Fruit fly (Drosophila melanogaster): Measurements from ENCODE around the gene vri.
A peak's percentile ranks its signal among the peaks of the same experiment; 100 is the strongest.

The vri gene

DNA sequence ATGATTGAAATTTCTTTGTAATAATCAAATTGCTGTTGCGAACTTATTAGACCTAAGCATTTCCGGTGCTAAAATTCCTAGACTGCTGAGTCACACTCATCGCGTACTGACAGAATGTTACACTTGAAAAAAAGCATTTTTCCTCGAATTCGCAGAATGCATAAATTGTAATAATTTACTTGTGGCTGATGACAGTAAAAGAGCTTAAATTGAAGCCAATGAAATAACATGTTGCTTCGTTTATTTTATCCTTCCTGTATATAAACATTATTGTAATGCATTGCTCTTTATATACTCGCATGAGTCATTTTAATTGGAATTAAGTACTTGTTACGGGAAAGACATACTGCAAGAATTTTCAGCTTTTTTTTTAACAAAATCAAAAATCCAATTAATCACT lies 1.8 kb downstream of the vri start (continued):
- TF ChIP-seq dsx (GFP tag; optimal IDR thresholded peaks at IDR 0.05; ENCODE audit: poor library complexity, severe bottlenecking) (no peak), CG6808 (GFP tag; optimal IDR thresholded peaks at IDR 0.05) (no peak), net (GFP tag; optimal IDR thresholded peaks at IDR 0.05) (no peak), CG6854 (GFP tag; optimal IDR thresholded peaks at IDR 0.05) (no peak), lz (GFP tag; optimal IDR thresholded peaks at IDR 0.05) (peak; percentile 27), CG16779 (tag; optimal IDR thresholded peaks at IDR 0.05) (no peak), vri (GFP tag; optimal IDR thresholded peaks at IDR 0.05) (no peak), Blimp-1 (GFP tag; optimal IDR thresholded peaks at IDR 0.05) (no peak), CG31627 (GFP tag; optimal IDR thresholded peaks at IDR 0.05) (peak; percentile 38), ss (GFP tag; optimal IDR thresholded peaks at IDR 0.05) (no peak), salr (GFP tag; optimal IDR thresholded peaks at IDR 0.05) (no peak), fd59A (GFP tag; optimal IDR thresholded peaks at IDR 0.05) (no peak), dac (GFP tag; optimal IDR thresholded peaks at IDR 0.05) (no peak), Hr4 (GFP tag; optimal IDR thresholded peaks at IDR 0.05) (no peak), CG32006 (GFP tag; optimal IDR thresholded peaks at IDR 0.05) (no peak), Ets21C (GFP tag; optimal IDR thresholded peaks at IDR 0.05) (no peak)

DNA sequence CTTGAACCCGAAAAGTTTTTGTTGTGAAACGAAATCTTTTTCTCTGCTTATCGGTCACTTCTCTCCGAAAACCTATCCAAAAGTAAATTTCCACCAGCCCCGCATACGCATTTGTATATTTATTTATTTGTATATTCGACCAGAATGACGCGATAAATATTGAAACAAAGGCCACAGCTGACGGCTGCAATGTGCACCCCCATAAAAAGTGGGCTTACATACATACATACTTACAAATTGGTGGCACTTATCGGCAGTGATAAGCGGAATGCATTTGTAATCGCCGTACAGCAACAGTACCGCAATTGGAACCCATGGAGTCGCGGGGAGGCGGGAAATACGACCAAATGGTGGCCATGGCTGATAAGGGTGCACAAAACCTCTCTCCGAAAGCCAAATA lies 2.5 kb downstream of the vri start:
- no peak for TF ChIP-seq Hr38 (GFP tag; optimal IDR thresholded peaks at IDR 0.05)
- TF ChIP-seq Hr39 (GFP tag; optimal IDR thresholded peaks at IDR 0.05): no peak
- no peak for TF ChIP-seq CG6276 (GFP tag; optimal IDR thresholded peaks at IDR 0.05)
- TF ChIP-seq eg (GFP tag; IDR thresholded peaks at IDR 0.05): no peak
- TF ChIP-seq CG16779 (tag; optimal IDR thresholded peaks at IDR 0.05): no peak
- no peak for TF ChIP-seq Ets21C (GFP tag; optimal IDR thresholded peaks at IDR 0.05)
- peak; percentile 21 for TF ChIP-seq Met (GFP tag; optimal IDR thresholded peaks at IDR 0.05)
- TF ChIP-seq Ets96B (tag; optimal IDR thresholded peaks at IDR 0.05): no peak
- TF ChIP-seq CG10631 (GFP tag; optimal IDR thresholded peaks at IDR 0.05): no peak
- TF ChIP-seq CG11294 (GFP tag; IDR thresholded peaks at IDR 0.05): no peak
- TF ChIP-seq fkh (GFP tag; optimal IDR thresholded peaks at IDR 0.05): peak; percentile 58
- peak; percentile 75 for TF ChIP-seq Eip93F (GFP tag; optimal IDR thresholded peaks at IDR 0.05)
- no peak for TF ChIP-seq Lpt (GFP tag; optimal IDR thresholded peaks at IDR 0.05)
- peak; percentile 93 for TF ChIP-seq svp (GFP tag)
- TF ChIP-seq CG10669 (GFP tag; optimal IDR thresholded peaks at IDR 0.05): no peak
- TF ChIP-seq CG7368 (GFP tag; optimal IDR thresholded peaks at IDR 0.05): no peak
- TF ChIP-seq Sox14 (GFP tag; optimal IDR thresholded peaks at IDR 0.05): peak; percentile 64
- no peak for TF ChIP-seq CG1621 (tag; optimal IDR thresholded peaks at IDR 0.05)

DNA sequence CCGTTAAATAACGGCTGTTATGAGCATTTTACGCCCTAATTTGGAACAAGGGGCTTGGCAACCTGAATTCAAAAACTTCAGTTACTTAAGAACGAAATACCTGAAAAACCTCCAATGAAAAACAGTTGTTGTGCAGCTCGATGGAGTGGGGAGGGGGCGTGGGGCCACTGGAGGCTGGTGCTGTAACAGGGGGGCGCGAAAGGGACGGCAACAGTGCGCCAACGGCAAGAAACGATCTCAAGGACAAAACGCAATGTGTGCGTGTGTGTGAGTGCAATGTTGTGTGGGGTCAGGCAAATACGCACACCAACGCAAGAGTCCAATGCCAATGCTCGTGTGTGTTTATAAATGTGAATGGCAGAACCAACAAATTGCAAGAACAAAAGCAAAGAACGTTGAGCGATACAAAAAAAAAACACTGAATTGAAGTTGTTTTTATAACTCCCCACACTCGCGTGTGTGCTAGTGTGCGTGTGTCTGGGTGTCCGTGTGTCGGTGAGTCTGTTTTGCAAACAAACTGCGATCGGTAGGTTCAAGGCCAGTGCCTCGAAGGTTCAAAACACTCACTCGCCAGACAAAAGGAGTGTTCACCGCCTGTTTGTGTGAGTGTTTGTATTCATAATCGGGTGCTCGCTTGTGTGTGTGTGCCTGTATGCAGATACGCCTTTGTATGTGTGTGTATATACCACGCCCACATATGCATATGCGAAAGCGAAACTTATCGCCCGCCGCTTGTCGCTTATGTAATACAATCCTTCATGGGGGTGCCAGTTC lies 3.3 kb downstream of the vri start:
- TF ChIP-seq Blimp-1 (GFP tag; optimal IDR thresholded peaks at IDR 0.05) (no peak), CG1621 (tag; optimal IDR thresholded peaks at IDR 0.05) (peak; percentile 34), Gug (GFP tag; IDR thresholded peaks at IDR 0.05) (no peak), CG15336 (GFP tag; IDR thresholded peaks at IDR 0.05) (no peak), CG7368 (GFP tag; optimal IDR thresholded peaks at IDR 0.05) (no peak), Sox14 (GFP tag; optimal IDR thresholded peaks at IDR 0.05) (peak; percentile 40), spab (GFP tag; optimal IDR thresholded peaks at IDR 0.05) (no peak), pdm3 (GFP tag; optimal IDR thresholded peaks at IDR 0.05) (no peak), Ets96B (tag; optimal IDR thresholded peaks at IDR 0.05) (peak; percentile 21), CG8319 (GFP tag; optimal IDR thresholded peaks at IDR 0.05) (no peak), CG8632 (GFP tag; optimal IDR thresholded peaks at IDR 0.05) (no peak), CG3919 (GFP tag; optimal IDR thresholded peaks at IDR 0.05) (no peak), fd59A (GFP tag; optimal IDR thresholded peaks at IDR 0.05) (no peak), vri (GFP tag; optimal IDR thresholded peaks at IDR 0.05) (no peak), CG4318 (GFP tag; optimal IDR thresholded peaks at IDR 0.05) (no peak), achi (GFP tag; optimal IDR thresholded peaks at IDR 0.05) (no peak), Hr4 (GFP tag; optimal IDR thresholded peaks at IDR 0.05) (no peak), CG16779 (tag; optimal IDR thresholded peaks at IDR 0.05) (no peak), CG6854 (GFP tag; optimal IDR thresholded peaks at IDR 0.05) (no peak), CG3032 (tag; optimal IDR thresholded peaks at IDR 0.05) (peak; percentile 34), CG32006 (GFP tag; optimal IDR thresholded peaks at IDR 0.05) (no peak), salr (GFP tag; optimal IDR thresholded peaks at IDR 0.05) (peak in 1 of 2 experiments; percentile 17), net (GFP tag; optimal IDR thresholded peaks at IDR 0.05) (no peak), CG8119 (GFP tag; IDR thresholded peaks at IDR 0.05) (no peak), eg (GFP tag; IDR thresholded peaks at IDR 0.05) (peak; percentile 5; the same call in 1 of the 3 replicates), CG31627 (GFP tag; optimal IDR thresholded peaks at IDR 0.05) (no peak), Met (GFP tag; optimal IDR thresholded peaks at IDR 0.05) (no peak), Ets21C (GFP tag; optimal IDR thresholded peaks at IDR 0.05) (no peak), fd85E (GFP tag; optimal IDR thresholded peaks at IDR 0.05) (no peak), Sox15 (GFP tag; optimal IDR thresholded peaks at IDR 0.05) (no peak)
